Fruit fly (Drosophila melanogaster): ENCODE measurements around the gene CG13305.

The CG13305 gene

dm6 chr3L:8672199-8673059 is 25.8 kb upstream of the CG13305 start (continued):
- TF ChIP-seq hbn (GFP tag; IDR thresholded peaks at IDR 0.05; ENCODE audit: partially characterized antibody): no peak
- TF ChIP-seq ash1 (GFP tag; optimal IDR thresholded peaks at IDR 0.05): no peak
- TF ChIP-seq CG6272 (GFP tag; IDR thresholded peaks at IDR 0.05): no peak
- peak; percentile 5; the same call in 1 of the 2 replicates for TF ChIP-seq Oaz (GFP tag; IDR thresholded peaks at IDR 0.05)
- TF ChIP-seq bab2 (GFP tag; optimal IDR thresholded peaks at IDR 0.05): peak; percentile 8
- TF ChIP-seq so (GFP tag; IDR thresholded peaks at IDR 0.05): 0 out of 3 replicates have a peak, but pooled peaks have one; percentile 36
- no peak for TF ChIP-seq chn (GFP tag; optimal IDR thresholded peaks at IDR 0.05)
- TF ChIP-seq CG9609 (GFP tag; optimal IDR thresholded peaks at IDR 0.05): no peak
- TF ChIP-seq CG10431 (GFP tag; optimal IDR thresholded peaks at IDR 0.05): no peak
- no peak for TF ChIP-seq klu (GFP tag; IDR thresholded peaks at IDR 0.05)
- peak; percentile 23; the same call in 1 of the 2 replicates for TF ChIP-seq HLH3B (GFP tag; IDR thresholded peaks at IDR 0.05)
- peak; percentile 13 for TF ChIP-seq CG17568 (GFP tag; optimal IDR thresholded peaks at IDR 0.05)
- TF ChIP-seq lab (GFP tag; optimal IDR thresholded peaks at IDR 0.05): peak; percentile 70
- no peak for TF ChIP-seq Tbp (GFP tag; optimal IDR thresholded peaks at IDR 0.05)
- peak; percentile 30 for TF ChIP-seq tio (GFP tag; optimal IDR thresholded peaks at IDR 0.05)
- TF ChIP-seq CG4424 (GFP tag; optimal IDR thresholded peaks at IDR 0.05): no peak
- TF ChIP-seq usp (GFP tag; optimal IDR thresholded peaks at IDR 0.05): no peak
- 0 out of 3 replicates have a peak, but pooled peaks have one; percentile 25 for TF ChIP-seq CG7357 (GFP tag; IDR thresholded peaks at IDR 0.05)
- TF ChIP-seq danr (GFP tag; IDR thresholded peaks at IDR 0.05): no peak
- no peak for TF ChIP-seq Bteb2 (GFP tag; optimal IDR thresholded peaks at IDR 0.05)
- no peak for TF ChIP-seq cad (GFP tag; optimal IDR thresholded peaks at IDR 0.05)
- TF ChIP-seq abd-A (tag; optimal IDR thresholded peaks at IDR 0.05): no peak
- TF ChIP-seq trh (GFP tag; optimal IDR thresholded peaks at IDR 0.05): no peak
- TF ChIP-seq BtbVII (GFP tag; optimal IDR thresholded peaks at IDR 0.05): no peak
- no peak for TF ChIP-seq disco-r (GFP tag; optimal IDR thresholded peaks at IDR 0.05)
- TF ChIP-seq CG10462 (GFP tag; optimal IDR thresholded peaks at IDR 0.05): peak; percentile 18
- TF ChIP-seq Abd-B (GFP tag; optimal IDR thresholded peaks at IDR 0.05): peak; percentile 31
- no peak for TF ChIP-seq CG8765 (GFP tag; IDR thresholded peaks at IDR 0.05)
- peak; percentile 22; the same call in 1 of the 2 replicates for TF ChIP-seq Bgb (GFP tag; IDR thresholded peaks at IDR 0.05; ENCODE audit: partially characterized antibody)
- TF ChIP-seq insv (GFP tag; optimal IDR thresholded peaks at IDR 0.05): no peak
- no peak for TF ChIP-seq Gug (GFP tag; IDR thresholded peaks at IDR 0.05)
- TF ChIP-seq CG4854 (GFP tag; optimal IDR thresholded peaks at IDR 0.05): peak; percentile 36
- TF ChIP-seq Sin3A (optimal IDR thresholded peaks at IDR 0.05): no peak
- no peak for TF ChIP-seq CG11085 (GFP tag; IDR thresholded peaks at IDR 0.05)
- peak; percentile 55 for TF ChIP-seq unpg (GFP tag; optimal IDR thresholded peaks at IDR 0.05)
- no peak for TF ChIP-seq bcd (GFP tag; optimal IDR thresholded peaks at IDR 0.05)
- no peak for TF ChIP-seq oc (tag; optimal IDR thresholded peaks at IDR 0.05)
- no peak for TF ChIP-seq cg (GFP tag; optimal IDR thresholded peaks at IDR 0.05)
- no peak for TF ChIP-seq twi (tag; optimal IDR thresholded peaks at IDR 0.05)
- TF ChIP-seq dpn (GFP tag; optimal IDR thresholded peaks at IDR 0.05): peak; percentile 23 to 34
- TF ChIP-seq cato (GFP tag; optimal IDR thresholded peaks at IDR 0.05; ENCODE audit: borderline replicate concordance): no peak
- TF ChIP-seq CG4707 (GFP tag; optimal IDR thresholded peaks at IDR 0.05): no peak
- TF ChIP-seq CG11695 (GFP tag; IDR thresholded peaks at IDR 0.05): peak; percentile 63; the same call in 2 of the 3 replicates
- TF ChIP-seq CG10209 (GFP tag; optimal IDR thresholded peaks at IDR 0.05): peak; percentile 28
- peak; percentile 72 for TF ChIP-seq CG9932 (GFP tag; IDR thresholded peaks at IDR 0.05)
- TF ChIP-seq Jarid2 (GFP tag; optimal IDR thresholded peaks at IDR 0.05): no peak
- TF ChIP-seq pfk (GFP tag; optimal IDR thresholded peaks at IDR 0.05): no peak
- no peak for TF ChIP-seq stwl (tag; optimal IDR thresholded peaks at IDR 0.05)
- TF ChIP-seq dysf (GFP tag; IDR thresholded peaks at IDR 0.05): peak; percentile 63; the same call in 2 of the 3 replicates
